Fruit fly (Drosophila melanogaster) S2 (cell line): Measurements from ENCODE around the gene rt.

ENCODE experiments used
- CG8478 ChIP-seq: fragments of >200 bp; optimal IDR thresholded peaks from 2 replicates; lab custom pipeline; 2018
- CTCF ChIP-seq, 2 experiments: fragments of >200 bp; optimal IDR thresholded peaks; 2 replicates each; lab custom pipeline; 2018

DNA sequence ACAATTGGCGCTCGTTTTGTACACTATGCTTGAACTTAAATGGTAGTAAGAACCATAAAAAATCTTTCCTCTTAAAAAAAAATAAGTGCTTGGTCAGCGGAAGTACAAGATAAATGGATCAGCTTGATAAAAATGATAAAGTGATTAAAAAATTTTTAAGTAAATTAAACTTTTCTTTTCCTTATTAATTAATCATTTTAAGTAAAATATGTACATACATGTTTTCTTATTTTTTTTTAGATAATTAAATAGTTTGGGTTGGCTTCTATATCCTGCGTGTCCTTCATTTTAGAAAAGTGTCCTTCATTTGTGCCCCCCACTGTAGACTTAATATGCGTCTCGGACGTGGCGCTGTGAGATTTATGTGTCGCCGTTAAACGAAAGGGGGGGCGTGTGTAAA is 30.9 kb downstream of the rt start:
- TF ChIP-seq CG8478 (lab: Kevin White, UChicago) (no peak), CTCF (optimal IDR thresholded peaks at IDR 0.05; lab: Kevin White, UChicago) (no peak)
